Worm (Caenorhabditis elegans): ENCODE data around the gene M05D6.8.
A peak's percentile ranks its signal among the peaks of the same experiment; 100 is the strongest.

M05D6.8 gene

ce11 chrII:8498173-8498572, 27.1 kb upstream of the M05D6.8 start:
- no peak for TF ChIP-seq aly-2 (tag; optimal IDR thresholded peaks at IDR 0.05)
- no peak for TF ChIP-seq skn-1 (tag; optimal IDR thresholded peaks at IDR 0.05)
- no peak for TF ChIP-seq hlh-17 (GFP tag; optimal IDR thresholded peaks at IDR 0.05; ENCODE audit: borderline replicate concordance)
- no peak for TF ChIP-seq pqm-1 (tag; optimal IDR thresholded peaks at IDR 0.05)
- TF ChIP-seq lin-13 (GFP tag; optimal IDR thresholded peaks at IDR 0.05): no peak
- TF ChIP-seq nhr-71 (tag; optimal IDR thresholded peaks at IDR 0.05): no peak
- TF ChIP-seq mdl-1 (tag; optimal IDR thresholded peaks at IDR 0.05): no peak
- TF ChIP-seq swsn-7 (tag; optimal IDR thresholded peaks at IDR 0.05): no peak
- TF ChIP-seq pag-3 (tag; optimal IDR thresholded peaks at IDR 0.05; ENCODE audit: borderline replicate concordance, insufficient read depth): no peak
- TF ChIP-seq nhr-85 (tag): no peak
- no peak for TF ChIP-seq lin-15B (tag; optimal IDR thresholded peaks at IDR 0.05)
- no peak for TF ChIP-seq unc-30 (tag; optimal IDR thresholded peaks at IDR 0.05)
- no peak for TF ChIP-seq rnt-1 (tag; optimal IDR thresholded peaks at IDR 0.05)
- no peak for TF ChIP-seq pax-3 (tag; optimal IDR thresholded peaks at IDR 0.05)
- TF ChIP-seq isw-1 (GFP tag; IDR thresholded peaks at IDR 0.05): no peak
- no peak for TF ChIP-seq egl-13 (tag; optimal IDR thresholded peaks at IDR 0.05)

- TF ChIP-seq snu-23 (GFP tag; optimal IDR thresholded peaks at IDR 0.05) (no peak), ama-1 (optimal IDR thresholded peaks at IDR 0.05) (no peak), ztf-11 (tag; optimal IDR thresholded peaks at IDR 0.05) (no peak), aly-2 (tag; optimal IDR thresholded peaks at IDR 0.05) (no peak), blmp-1 (tag; optimal IDR thresholded peaks at IDR 0.05) (no peak), lsy-2 (tag; optimal IDR thresholded peaks at IDR 0.05) (peak in 1 of 2 experiments; percentile 25), unc-62 (GFP tag; optimal IDR thresholded peaks at IDR 0.05) (no peak), ces-1 (GFP tag; optimal IDR thresholded peaks at IDR 0.05) (no peak), efl-1 (optimal IDR thresholded peaks at IDR 0.05) (no peak), efl-1 (GFP tag; optimal IDR thresholded peaks at IDR 0.05 in 1 of 2) (peak in 1 of 2 experiments; percentile 58), Y116A8C.19 (tag; optimal IDR thresholded peaks at IDR 0.05; ENCODE audit: borderline replicate concordance) (no peak), unc-30 (tag; optimal IDR thresholded peaks at IDR 0.05) (no peak), nhr-20 (tag; optimal IDR thresholded peaks at IDR 0.05) (no peak), unc-130 (tag; optimal IDR thresholded peaks at IDR 0.05) (no peak), nhr-71 (tag; optimal IDR thresholded peaks at IDR 0.05) (peak; percentile 28), rnt-1 (tag; optimal IDR thresholded peaks at IDR 0.05) (peak; percentile 56), lin-13 (GFP tag; optimal IDR thresholded peaks at IDR 0.05) (no peak), fos-1 (tag; optimal IDR thresholded peaks at IDR 0.05) (no peak), ceh-88 (GFP tag; IDR thresholded peaks at IDR 0.05) (no peak), ceh-82 (tag; optimal IDR thresholded peaks at IDR 0.05) (no peak), lin-14 (GFP tag; optimal IDR thresholded peaks at IDR 0.05) (peak; percentile 74), nhr-19 (GFP tag; conservative IDR thresholded peaks at IDR 0.05) (0 out of 2 replicates have a peak, but pooled peaks have one; percentile 31)
Observed at ce11 chrII:8496184-8496583, 25.1 kb upstream of the M05D6.8 start.

DNA sequence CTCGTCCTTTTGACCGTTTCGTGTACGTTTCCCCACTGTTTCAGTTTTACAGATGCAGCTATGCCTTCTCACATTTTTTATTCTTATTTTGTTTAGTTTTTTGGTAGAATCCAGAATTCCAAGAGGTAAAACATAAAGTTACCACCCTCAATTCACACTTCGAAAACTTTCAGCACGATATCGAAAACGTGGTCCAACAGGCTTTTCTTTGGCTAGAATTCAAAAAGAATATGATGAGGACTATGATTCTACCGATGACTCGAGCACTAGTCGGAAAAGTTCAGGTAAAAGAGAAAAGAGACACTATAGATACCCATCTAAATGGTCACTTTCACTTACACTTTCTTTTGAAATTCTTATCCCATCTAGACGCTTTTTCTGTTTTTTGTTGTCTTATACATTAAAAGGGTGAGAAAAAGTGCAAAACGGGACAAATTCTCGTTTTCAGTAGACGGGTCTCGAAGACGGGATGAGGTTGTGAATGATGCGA, 23.2 kb upstream of the M05D6.8 start, which contains the start of gene M05D6.9:
TSS of gene M05D6.9 (plus strand) at position 51 of the 490 bp plus-strand sequence.
- TF ChIP-seq fkh-4 (tag; optimal IDR thresholded peaks at IDR 0.05; ENCODE audit: borderline replicate concordance) (no peak), pag-3 (tag; optimal IDR thresholded peaks at IDR 0.05; ENCODE audit: borderline replicate concordance, insufficient read depth) (no peak), blmp-1 (tag; optimal IDR thresholded peaks at IDR 0.05) (peak; percentile 64), aha-1 (tag; optimal IDR thresholded peaks at IDR 0.05) (no peak)

DNA sequence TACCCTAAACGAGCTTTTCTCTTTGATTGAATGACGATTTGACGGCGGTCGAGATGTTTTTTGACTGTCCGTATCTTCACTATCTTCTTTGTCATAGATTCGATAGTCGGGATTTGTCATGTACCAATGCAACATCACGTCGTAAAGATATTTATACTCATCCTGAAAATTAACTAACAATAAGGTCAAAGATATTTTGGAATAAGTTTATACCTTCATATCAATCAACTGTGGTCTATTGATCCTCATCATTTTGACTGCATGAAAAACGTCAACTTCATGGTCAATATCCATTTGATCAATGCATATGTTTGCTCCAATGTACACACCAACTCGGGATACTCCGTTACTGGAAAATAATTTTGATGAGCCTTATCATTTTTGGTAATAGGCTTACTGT, 17.1 kb upstream of the M05D6.8 start:
- TF ChIP-seq hlh-17 (GFP tag; optimal IDR thresholded peaks at IDR 0.05; ENCODE audit: borderline replicate concordance): no peak
- TF ChIP-seq efl-1 (optimal IDR thresholded peaks at IDR 0.05): no peak
- TF ChIP-seq efl-1 (GFP tag; optimal IDR thresholded peaks at IDR 0.05 in 1 of 2): peak in 1 of 2 experiments; percentile 68

DNA sequence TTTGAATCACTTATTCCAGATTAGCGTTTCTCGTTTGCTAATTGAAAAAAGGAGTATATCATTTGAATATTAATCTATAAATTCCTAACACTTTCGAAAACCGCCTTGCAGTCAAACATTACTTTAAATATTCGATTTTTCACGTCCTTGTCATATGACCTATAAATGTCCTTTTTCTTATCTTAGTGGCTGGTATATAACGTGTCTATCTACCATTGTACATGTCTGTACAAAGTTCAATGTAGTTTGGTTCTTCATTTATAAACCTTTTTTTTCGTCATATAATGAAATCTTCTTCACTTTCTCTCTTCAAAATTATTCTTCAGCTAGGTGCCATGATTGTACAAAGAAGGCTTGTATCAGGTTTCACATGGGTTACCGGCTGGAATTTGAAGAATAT, 14.6 kb upstream of the M05D6.8 start, which contains the start of gene gbh-2:
TSS of gene gbh-2 (plus strand) at position 277 of the 400 bp plus-strand sequence.
- no peak for TF ChIP-seq unc-130 (tag; optimal IDR thresholded peaks at IDR 0.05)
- TF ChIP-seq tbx-2 (tag; optimal IDR thresholded peaks at IDR 0.05): peak; percentile 21
- TF ChIP-seq lsy-2 (tag; optimal IDR thresholded peaks at IDR 0.05): peak; percentile 6 to 41
- no peak for TF ChIP-seq snpc-4 (tag; optimal IDR thresholded peaks at IDR 0.05)
- TF ChIP-seq lin-13 (GFP tag; optimal IDR thresholded peaks at IDR 0.05): no peak
- TF ChIP-seq mep-1 (tag; optimal IDR thresholded peaks at IDR 0.05): no peak
- TF ChIP-seq nhr-20 (tag; optimal IDR thresholded peaks at IDR 0.05): peak; percentile 90
- TF ChIP-seq nhr-47 (tag; optimal IDR thresholded peaks at IDR 0.05): peak; percentile 25
- TF ChIP-seq dsc-1 (tag; optimal IDR thresholded peaks at IDR 0.05): no peak
- TF ChIP-seq efl-3 (GFP tag; optimal IDR thresholded peaks at IDR 0.05): no peak
- no peak for TF ChIP-seq pax-3 (tag; optimal IDR thresholded peaks at IDR 0.05)
- TF ChIP-seq fos-1 (tag; optimal IDR thresholded peaks at IDR 0.05): no peak
- no peak for TF ChIP-seq hlh-4 (tag; optimal IDR thresholded peaks at IDR 0.05)
- peak; percentile 69 for TF ChIP-seq nhr-85 (tag)
- TF ChIP-seq sptf-1 (tag; optimal IDR thresholded peaks at IDR 0.05): no peak
- no peak for TF ChIP-seq xbp-1 (tag; optimal IDR thresholded peaks at IDR 0.05)
- no peak for TF ChIP-seq rnt-1 (tag; optimal IDR thresholded peaks at IDR 0.05)
- peak; percentile 39 for TF ChIP-seq blmp-1 (tag; optimal IDR thresholded peaks at IDR 0.05)
- TF ChIP-seq aly-2 (tag; optimal IDR thresholded peaks at IDR 0.05): no peak
